Fruit fly (Drosophila melanogaster): ENCODE measurements around the gene Ccp84Aa.

DNA sequence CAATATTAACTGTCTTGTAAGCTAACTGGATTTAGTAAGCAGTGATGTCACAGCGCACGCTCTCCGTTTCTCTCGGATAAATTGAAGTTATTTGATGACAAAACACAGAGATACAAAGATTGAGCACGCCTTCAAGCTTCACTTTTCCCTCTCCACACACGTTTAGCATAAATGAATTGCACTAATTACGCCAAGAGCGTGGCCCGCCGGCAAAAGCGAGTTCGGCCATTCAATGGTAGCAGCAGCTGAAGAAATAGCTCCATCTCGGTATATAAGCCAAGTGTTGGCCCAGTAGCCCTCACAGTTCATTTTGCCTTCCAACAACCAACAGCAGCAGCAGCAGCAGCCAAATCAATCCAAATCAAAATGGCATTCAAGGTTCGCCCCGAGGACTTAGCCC, 11.5 kb upstream of the Ccp84Aa start, which contains the start of gene Ccp84Ad:
- no peak for TF ChIP-seq achi (GFP tag; optimal IDR thresholded peaks at IDR 0.05)
- no peak for TF ChIP-seq Sox102F (GFP tag; optimal IDR thresholded peaks at IDR 0.05)
- TF ChIP-seq net (GFP tag; optimal IDR thresholded peaks at IDR 0.05) = no peak
- TF ChIP-seq Lpt (GFP tag; optimal IDR thresholded peaks at IDR 0.05) = no peak

All from whole organism, prepupa.